Worm (Caenorhabditis elegans): ENCODE measurements around the gene F46B6.10.

F46B6.10 gene

ce11 chrV:9803176-9803575 is 1.3 kb upstream of the F46B6.10 start, which contains the start of gene sru-39:
sru-39 (plus strand) TSS chrV:9803476.
- TF ChIP-seq ccch-3 (GFP tag; optimal IDR thresholded peaks at IDR 0.05) = no peak
- TF ChIP-seq ekl-4 (GFP tag; IDR thresholded peaks at IDR 0.05) = no peak
- TF ChIP-seq attf-5 (GFP tag; optimal IDR thresholded peaks at IDR 0.05) = no peak
- TF ChIP-seq dox-1 (GFP tag; IDR thresholded peaks at IDR 0.05) = no peak
- TF ChIP-seq ztf-25 (GFP tag; IDR thresholded peaks at IDR 0.05) = no peak
- no peak for TF ChIP-seq ceh-91 (GFP tag; IDR thresholded peaks at IDR 0.05)
- no peak for TF ChIP-seq pbrm-1 (GFP tag; IDR thresholded peaks at IDR 0.05)
- no peak for TF ChIP-seq egrh-3 (GFP tag; IDR thresholded peaks at IDR 0.05)

- TF ChIP-seq F49E8.2 (tag; optimal IDR thresholded peaks at IDR 0.05; ENCODE audit: insufficient read depth) = no peak
- TF ChIP-seq Y53F4B.3 (GFP tag; IDR thresholded peaks at IDR 0.05) = no peak
- TF ChIP-seq F57A8.1 (GFP tag; optimal IDR thresholded peaks at IDR 0.05) = no peak
- no peak for TF ChIP-seq F39B2.1 (GFP tag; IDR thresholded peaks at IDR 0.05)
- no peak for TF ChIP-seq lin-40 (tag; optimal IDR thresholded peaks at IDR 0.05)
- no peak for TF ChIP-seq T26A5.8 (tag; optimal IDR thresholded peaks at IDR 0.05)
- no peak for TF ChIP-seq Y53G8AR.9 (GFP tag; conservative IDR thresholded peaks at IDR 0.05)
- TF ChIP-seq sdz-38 (tag; optimal IDR thresholded peaks at IDR 0.05) = no peak
- no peak for TF ChIP-seq lsl-1 (GFP tag; optimal IDR thresholded peaks at IDR 0.05)
- TF ChIP-seq C06A6.2 (GFP tag; conservative IDR thresholded peaks at IDR 0.05) = no peak
- no peak for TF ChIP-seq ztf-26 (tag; optimal IDR thresholded peaks at IDR 0.05)
- no peak for TF ChIP-seq let-607 (tag; optimal IDR thresholded peaks at IDR 0.05)
- no peak for TF ChIP-seq efl-1 (GFP tag; optimal IDR thresholded peaks at IDR 0.05)
- no peak for TF ChIP-seq F57C9.4 (tag; optimal IDR thresholded peaks at IDR 0.05)
- no peak for TF ChIP-seq Y67H2A.10 (GFP tag; conservative IDR thresholded peaks at IDR 0.05)
- no peak for TF ChIP-seq Y79H2A.3 (GFP tag; conservative IDR thresholded peaks at IDR 0.05)
- no peak for TF ChIP-seq Y56A3A.18 (GFP tag; IDR thresholded peaks at IDR 0.05)
- no peak for TF ChIP-seq K12H6.12 (tag; optimal IDR thresholded peaks at IDR 0.05)
- TF ChIP-seq mcd-1 (GFP tag; IDR thresholded peaks at IDR 0.05) = no peak
- TF ChIP-seq ZK185.1 (tag; optimal IDR thresholded peaks at IDR 0.05; ENCODE audit: poor library complexity, severe bottlenecking) = no peak
Observed at ce11 chrV:9799076-9799475, 2.8 kb downstream of the F46B6.10 start, which contains the start of gene F46B6.13. F46B6.13 (minus strand) TSS chrV:9799176.

- no peak for TF ChIP-seq ceh-100 (GFP tag; IDR thresholded peaks at IDR 0.05)
- no peak for TF ChIP-seq F22D6.2 (tag; optimal IDR thresholded peaks at IDR 0.05)
- no peak for TF ChIP-seq C06A6.2 (GFP tag; conservative IDR thresholded peaks at IDR 0.05)
- no peak for TF ChIP-seq mxl-1 (tag; optimal IDR thresholded peaks at IDR 0.05)
- no peak for TF ChIP-seq ztf-28 (GFP tag; IDR thresholded peaks at IDR 0.05)
- no peak for TF ChIP-seq athp-1 (tag; optimal IDR thresholded peaks at IDR 0.05)
- TF ChIP-seq ets-4 (GFP tag; optimal IDR thresholded peaks at IDR 0.05) = no peak
- no peak for TF ChIP-seq pha-4 (tag; optimal IDR thresholded peaks at IDR 0.05)
- TF ChIP-seq hrde-1 (tag; optimal IDR thresholded peaks at IDR 0.05; ENCODE audit: borderline replicate concordance) = no peak
- no peak for TF ChIP-seq F57A8.1 (GFP tag; optimal IDR thresholded peaks at IDR 0.05)
- TF ChIP-seq ekl-4 (GFP tag; IDR thresholded peaks at IDR 0.05) = no peak
- TF ChIP-seq rpc-1 (optimal IDR thresholded peaks at IDR 0.05) = no peak
- TF ChIP-seq rpc-1 (tag; optimal IDR thresholded peaks at IDR 0.05) = no peak
- TF ChIP-seq ceh-27 (GFP tag; optimal IDR thresholded peaks at IDR 0.05) = no peak
- TF ChIP-seq ztf-3 (GFP tag; optimal IDR thresholded peaks at IDR 0.05) = no peak
- TF ChIP-seq B0019.2 (GFP tag; conservative IDR thresholded peaks at IDR 0.05) = no peak
- no peak for TF ChIP-seq cebp-2 (GFP tag; IDR thresholded peaks at IDR 0.05)
- TF ChIP-seq unc-62 (GFP tag; optimal IDR thresholded peaks at IDR 0.05) = no peak
- no peak for TF ChIP-seq F23B12.7 (tag; optimal IDR thresholded peaks at IDR 0.05; ENCODE audit: insufficient read depth)
- TF ChIP-seq xnd-1 (tag; optimal IDR thresholded peaks at IDR 0.05) = no peak
- TF ChIP-seq rec-8 (tag; optimal IDR thresholded peaks at IDR 0.05) = no peak
Observed at ce11 chrV:9798212-9798611, 3.7 kb downstream of the F46B6.10 start.
